Fruit fly (Drosophila melanogaster) whole organism, embryonic: ENCODE data around the gene UQCR-14.

ENCODE experiments used
- Adf1 ChIP-seq: fragments of 200-800 bp; sonication (Bioruptor generic); IDR thresholded peaks from 2 replicates; pipeline ENCODE4 v1.3.6; 2022; ENCODE audit warnings: missing biosample characterization, missing genetic modification characterization
- CG11398 ChIP-seq: fragments of 200-800 bp; sonication (Bioruptor generic); optimal IDR thresholded peaks from 2 replicates; lab custom pipeline; 2016; ENCODE audit warnings: missing biosample characterization, missing genetic modification characterization
- CG18764 ChIP-seq: fragments of 200-800 bp; sonication (Bioruptor generic); optimal IDR thresholded peaks from 3 replicates; lab custom pipeline; 2016; ENCODE audit warnings: missing biosample characterization, missing genetic modification characterization
- CG2678 ChIP-seq: fragments of 200-800 bp; sonication (Bioruptor generic); optimal IDR thresholded peaks from 3 replicates; lab custom pipeline; 2019; ENCODE audit warnings: missing biosample characterization, mild to moderate bottlenecking, missing genetic modification characterization, moderate library complexity
- CG2875 ChIP-seq: fragments of 200-800 bp; sonication (Bioruptor generic); optimal IDR thresholded peaks from 2 replicates; lab custom pipeline; 2017; ENCODE audit warnings: missing biosample characterization, mild to moderate bottlenecking, missing genetic modification characterization, missing genetic modification reagents
- CG30403 ChIP-seq: fragments of 200-800 bp; sonication (Bioruptor generic); optimal IDR thresholded peaks from 3 replicates; lab custom pipeline; 2016; ENCODE audit warnings: missing biosample characterization, missing genetic modification characterization
- CG32767 ChIP-seq: fragments of 200-800 bp; sonication (Bioruptor generic); IDR thresholded peaks from 2 replicates; pipeline ENCODE4 v1.3.6; 2022; ENCODE audit warnings: missing biosample characterization, missing genetic modification characterization
- CG3407 ChIP-seq: fragments of 200-800 bp; sonication (Bioruptor generic); optimal IDR thresholded peaks from 2 replicates; lab custom pipeline; 2018; ENCODE audit warnings: missing biosample characterization, mild to moderate bottlenecking, missing genetic modification characterization
- CG42726 ChIP-seq: fragments of 200-800 bp; sonication (Bioruptor generic); IDR thresholded peaks from 2 replicates; pipeline ENCODE4 v1.3.6; 2022; ENCODE audit warnings: missing biosample characterization, missing genetic modification characterization; ENCODE audit not compliant: partially characterized antibody
- CG4360 ChIP-seq: fragments of 200-800 bp; sonication (Bioruptor generic); IDR thresholded peaks from 2 replicates; pipeline ENCODE4 v1.3.6; 2022; ENCODE audit warnings: missing biosample characterization, missing genetic modification characterization
- CG5180 ChIP-seq: fragments of 200-800 bp; sonication (Bioruptor generic); optimal IDR thresholded peaks from 3 replicates; lab custom pipeline; 2017; ENCODE audit warnings: missing biosample characterization, missing genetic modification characterization, mild to moderate bottlenecking, moderate library complexity, missing genetic modification reagents
- CG6689 ChIP-seq: fragments of 200-800 bp; sonication (Bioruptor generic); IDR thresholded peaks from 2 replicates; pipeline ENCODE4 v1.3.6; 2022; ENCODE audit warnings: missing biosample characterization, missing genetic modification characterization
- CG7556 ChIP-seq: fragments of 200-800 bp; sonication (Bioruptor generic); optimal IDR thresholded peaks from 2 replicates; lab custom pipeline; 2017; ENCODE audit warnings: missing biosample characterization, mild to moderate bottlenecking, missing genetic modification characterization
- CG7928 ChIP-seq: fragments of 200-800 bp; sonication (Bioruptor generic); optimal IDR thresholded peaks from 2 replicates; lab custom pipeline; 2017; ENCODE audit warnings: missing biosample characterization, mild to moderate bottlenecking, missing genetic modification characterization
- CG8359 ChIP-seq: fragments of 200-800 bp; sonication (Bioruptor generic); optimal IDR thresholded peaks from 2 replicates; lab custom pipeline; 2017; ENCODE audit warnings: missing biosample characterization, mild to moderate bottlenecking, missing genetic modification characterization, borderline replicate concordance
- CG8765 ChIP-seq: fragments of 200-800 bp; sonication (Bioruptor generic); IDR thresholded peaks from 2 replicates; pipeline ENCODE4 v1.3.6; 2022; ENCODE audit warnings: missing biosample characterization, missing genetic modification characterization
- D ChIP-seq, 2 experiments: fragments of 200-800 bp in 1 of 2; fragments of >200 bp in 1 of 2; sonication (Bioruptor generic) in 1 of 2; optimal IDR thresholded peaks; 2 replicates in 1 of 2; 3 replicates in 1 of 2; lab custom pipeline; 2017; ENCODE audit warnings: mild to moderate bottlenecking in 1 of 2, missing biosample characterization in 1 of 2, missing genetic modification characterization in 1 of 2, missing genetic modification reagents in 1 of 2
- Dfd ChIP-seq, 2 experiments: fragments of >200 bp; optimal IDR thresholded peaks; 2 replicates each; lab custom pipeline; 2017; ENCODE audit warnings: missing biosample characterization in 2 of 2, missing genetic modification characterization in 2 of 2
- Dip3 ChIP-seq: fragments of 200-800 bp; sonication (Bioruptor generic); optimal IDR thresholded peaks from 3 replicates; lab custom pipeline; 2016; ENCODE audit warnings: missing biosample characterization, missing genetic modification characterization
- Dll ChIP-seq: fragments of 200-800 bp; sonication (Bioruptor generic); IDR thresholded peaks from 4 replicates; pipeline ENCODE4 v1.3.6; 2022; ENCODE audit warnings: missing biosample characterization, missing genetic modification characterization; ENCODE audit not compliant: partially characterized antibody
- Drgx ChIP-seq: fragments of 200-800 bp; sonication (Bioruptor generic); IDR thresholded peaks from 2 replicates; pipeline ENCODE4 v1.3.6; 2022; ENCODE audit warnings: missing biosample characterization, missing genetic modification characterization
- Fer2 ChIP-seq: fragments of 200-800 bp; sonication (Bioruptor generic); optimal IDR thresholded peaks from 2 replicates; lab custom pipeline; 2018; ENCODE audit warnings: missing biosample characterization, mild to moderate bottlenecking, missing genetic modification characterization, moderate library complexity
- Hsf ChIP-seq: fragments of 200-800 bp; sonication (Bioruptor generic); optimal IDR thresholded peaks from 3 replicates; lab custom pipeline; 2016; ENCODE audit warnings: missing biosample characterization, missing genetic modification characterization
- Lim3 ChIP-seq: fragments of 200-800 bp; sonication (Bioruptor generic); IDR thresholded peaks from 2 replicates; pipeline ENCODE4 v1.3.6; 2022; ENCODE audit warnings: missing biosample characterization, missing genetic modification characterization
- Mrtf ChIP-seq: fragments of 200-800 bp; sonication (Bioruptor generic); IDR thresholded peaks from 3 replicates; pipeline ENCODE4 v1.3.6; 2022; ENCODE audit warnings: missing biosample characterization, missing genetic modification characterization
- Myb ChIP-seq: fragments of 200-800 bp; sonication (Bioruptor generic); optimal IDR thresholded peaks from 2 replicates; lab custom pipeline; 2016; ENCODE audit warnings: missing biosample characterization, missing genetic modification characterization
- NFAT ChIP-seq: fragments of 200-800 bp; sonication (Bioruptor generic); IDR thresholded peaks from 2 replicates; pipeline ENCODE4 v1.3.6; 2022; ENCODE audit warnings: missing biosample characterization, missing genetic modification characterization
- Opbp ChIP-seq: fragments of 200-800 bp; sonication (Bioruptor generic); IDR thresholded peaks from 3 replicates; pipeline ENCODE4 v1.3.6; 2022; ENCODE audit warnings: missing biosample characterization, missing genetic modification characterization; ENCODE audit not compliant: partially characterized antibody
- Rfx ChIP-seq: fragments of 200-800 bp; sonication (Bioruptor generic); IDR thresholded peaks from 2 replicates; pipeline ENCODE4 v1.3.6; 2022; ENCODE audit warnings: missing biosample characterization, missing genetic modification characterization
- Vsx1 ChIP-seq: fragments of 200-800 bp; sonication (Bioruptor generic); optimal IDR thresholded peaks from 2 replicates; lab custom pipeline; 2017; ENCODE audit warnings: missing biosample characterization, mild to moderate bottlenecking, missing genetic modification characterization, missing genetic modification reagents
- bbx ChIP-seq: fragments of 200-800 bp; sonication (Bioruptor generic); IDR thresholded peaks from 2 replicates; pipeline ENCODE4 v1.3.6; 2022; ENCODE audit warnings: missing biosample characterization, missing genetic modification characterization; ENCODE audit not compliant: partially characterized antibody
- bcd ChIP-seq: fragments of 200-800 bp; sonication (Bioruptor generic); optimal IDR thresholded peaks from 2 replicates; lab custom pipeline; 2017; ENCODE audit warnings: missing biosample characterization, mild to moderate bottlenecking, missing genetic modification characterization
- br ChIP-seq: fragments of >200 bp; optimal IDR thresholded peaks from 2 replicates; lab custom pipeline; 2017
- btn ChIP-seq: fragments of 200-800 bp; sonication (Bioruptor generic); optimal IDR thresholded peaks from 2 replicates; lab custom pipeline; 2016; ENCODE audit warnings: missing biosample characterization, missing genetic modification characterization
- crp ChIP-seq, 2 experiments: fragments of 200-800 bp; sonication (Bioruptor generic); optimal IDR thresholded peaks; 2 replicates in 1 of 2; 3 replicates in 1 of 2; lab custom pipeline; 2017; ENCODE audit warnings: missing biosample characterization in 2 of 2, missing genetic modification characterization in 2 of 2, mild to moderate bottlenecking in 1 of 2, moderate library complexity in 1 of 2
- gt ChIP-seq: fragments of 200-800 bp; sonication (Bioruptor generic); IDR thresholded peaks from 2 replicates; pipeline ENCODE4 v1.3.6; 2022; ENCODE audit warnings: missing biosample characterization, missing genetic modification characterization
- ham ChIP-seq: fragments of 200-800 bp; sonication (Bioruptor generic); IDR thresholded peaks from 2 replicates; pipeline ENCODE4 v1.3.6; 2022; ENCODE audit warnings: missing biosample characterization, missing genetic modification characterization
- kay ChIP-seq: fragments of 200-800 bp; sonication (Bioruptor generic); optimal IDR thresholded peaks from 2 replicates; lab custom pipeline; 2016; ENCODE audit warnings: missing biosample characterization, missing genetic modification characterization
- kni ChIP-seq: fragments of 200-800 bp; sonication (Bioruptor generic); optimal IDR thresholded peaks from 3 replicates; lab custom pipeline; 2017; ENCODE audit warnings: mild to moderate bottlenecking, missing biosample characterization, missing genetic modification reagents, missing genetic modification characterization
- peb ChIP-seq: fragments of 200-800 bp; sonication (Bioruptor generic); IDR thresholded peaks from 2 replicates; pipeline ENCODE4 v1.3.6; 2022; ENCODE audit warnings: missing biosample characterization, missing genetic modification characterization
- row ChIP-seq: fragments of 200-800 bp; sonication (Bioruptor generic); IDR thresholded peaks from 3 replicates; pipeline ENCODE4 v1.3.6; 2022; ENCODE audit warnings: missing biosample characterization, missing genetic modification characterization
- so ChIP-seq: fragments of 200-800 bp; sonication (Bioruptor generic); IDR thresholded peaks from 3 replicates; pipeline ENCODE4 v1.3.6; 2022; ENCODE audit warnings: missing biosample characterization, missing genetic modification characterization
- tgo ChIP-seq: fragments of 200-800 bp; sonication (Bioruptor generic); IDR thresholded peaks from 3 replicates; pipeline ENCODE4 v1.3.6; 2022; ENCODE audit warnings: missing biosample characterization, missing genetic modification characterization
- tll ChIP-seq, 2 experiments: fragments of 200-800 bp in 1 of 2; fragments of >200 bp in 1 of 2; sonication (Bioruptor generic) in 1 of 2; optimal IDR thresholded peaks; 2 replicates each; lab custom pipeline; 2017 to 2019; ENCODE audit warnings: missing biosample characterization in 2 of 2, missing genetic modification characterization in 2 of 2, mild to moderate bottlenecking in 1 of 2, moderate library complexity in 1 of 2
- trem ChIP-seq: fragments of 200-800 bp; optimal IDR thresholded peaks from 3 replicates; lab custom pipeline; 2019; ENCODE audit warnings: missing biosample characterization, mild to moderate bottlenecking, missing genetic modification characterization, moderate library complexity
- tup ChIP-seq: fragments of 200-800 bp; sonication (Bioruptor generic); optimal IDR thresholded peaks from 2 replicates; lab custom pipeline; 2016; ENCODE audit warnings: missing biosample characterization, mild to moderate bottlenecking, missing genetic modification characterization, moderate library complexity
- unc-4 ChIP-seq: fragments of 200-800 bp; sonication (Bioruptor generic); IDR thresholded peaks from 2 replicates; pipeline ENCODE4 v1.3.6; 2022; ENCODE audit warnings: missing biosample characterization, missing genetic modification characterization; ENCODE audit not compliant: partially characterized antibody
- wor ChIP-seq: fragments of 200-800 bp; sonication (Bioruptor generic); IDR thresholded peaks from 2 replicates; pipeline ENCODE4 v1.3.6; 2022; ENCODE audit warnings: missing biosample characterization, missing genetic modification characterization
- z ChIP-seq: fragments of 200-800 bp; sonication (Bioruptor generic); IDR thresholded peaks from 3 replicates; pipeline ENCODE4 v1.3.6; 2022; ENCODE audit warnings: missing biosample characterization, missing genetic modification characterization
- zen ChIP-seq: fragments of 200-800 bp; sonication (Bioruptor generic); optimal IDR thresholded peaks from 3 replicates; lab custom pipeline; 2018; ENCODE audit warnings: missing biosample characterization, mild to moderate bottlenecking, missing genetic modification characterization, moderate library complexity

UQCR-14 gene

dm6 chrX:16263415-16263814 is 22.7 kb upstream of the UQCR-14 start (continued):
- TF ChIP-seq CG2678 (tag; lab: Kevin White, UChicago) = peak; percentile 86
- 0 out of 3 replicates have a peak, but pooled peaks have one; percentile 32 for TF ChIP-seq z (GFP tag; lab: Robert Waterston, UW)
- no peak for TF ChIP-seq D (optimal IDR thresholded peaks at IDR 0.05; lab: Kevin White, UChicago)
- peak; percentile 73 for TF ChIP-seq D (GFP tag; optimal IDR thresholded peaks at IDR 0.05; lab: Kevin White, UChicago)
- TF ChIP-seq Adf1 (GFP tag; lab: Robert Waterston, UW) = peak; percentile 24; the same call in 1 of the 2 replicates
- peak; percentile 56; the same call in 1 of the 2 replicates for TF ChIP-seq peb (GFP tag; lab: Robert Waterston, UW)
- TF ChIP-seq Rfx (GFP tag; lab: Robert Waterston, UW) = peak; percentile 77
- TF ChIP-seq kay = peak; percentile 50
- TF ChIP-seq gt (GFP tag; lab: Robert Waterston, UW) = no peak
- peak; percentile 28 for TF ChIP-seq Dip3 (GFP tag; lab: Kevin White, UChicago)
- no peak for TF ChIP-seq CG7928 (GFP tag; lab: Kevin White, UChicago)
- peak; percentile 57 for TF ChIP-seq Drgx (GFP tag; lab: Robert Waterston, UW)
- TF ChIP-seq NFAT (GFP tag; lab: Robert Waterston, UW) = peak; percentile 41
- TF ChIP-seq Opbp = no peak
- TF ChIP-seq unc-4 (GFP tag; lab: Robert Waterston, UW) = no peak
- TF ChIP-seq CG4360 (GFP tag; lab: Robert Waterston, UW) = peak; percentile 59
- TF ChIP-seq Myb (GFP tag; lab: Kevin White, UChicago) = no peak
- TF ChIP-seq tgo = peak; percentile 74
- TF ChIP-seq Hsf = peak; percentile 74
- TF ChIP-seq CG32767 (GFP tag; lab: Robert Waterston, UW) = peak; percentile 67; the same call in 1 of the 2 replicates
- TF ChIP-seq CG2875 (GFP tag; lab: Kevin White, UChicago) = peak; percentile 49
- TF ChIP-seq btn (GFP tag; lab: Kevin White, UChicago) = peak; percentile 28
- peak; percentile 69 for TF ChIP-seq trem (tag; lab: Kevin White, UChicago)
- TF ChIP-seq CG8765 (GFP tag; lab: Robert Waterston, UW) = peak; percentile 76
- no peak for TF ChIP-seq Dfd (GFP tag; optimal IDR thresholded peaks at IDR 0.05; lab: Kevin White, UChicago)
- peak; percentile 81 for TF ChIP-seq zen (tag; lab: Kevin White, UChicago)
- TF ChIP-seq bbx (GFP tag; lab: Robert Waterston, UW) = no peak
- TF ChIP-seq CG3407 = peak; percentile 42
- TF ChIP-seq br (lab: Kevin White, UChicago) = no peak
- TF ChIP-seq wor (GFP tag; lab: Robert Waterston, UW) = peak; percentile 70
- peak; percentile 61 for TF ChIP-seq CG8359 (GFP tag; lab: Kevin White, UChicago)
- peak; percentile 70; the same call in 1 of the 3 replicates for TF ChIP-seq so (GFP tag; lab: Robert Waterston, UW)
- TF ChIP-seq bcd (GFP tag; lab: Kevin White, UChicago) = peak; percentile 68
- TF ChIP-seq CG30403 (GFP tag; lab: Kevin White, UChicago) = peak; percentile 68
- TF ChIP-seq CG11398 (GFP tag; lab: Kevin White, UChicago) = no peak
- no peak for TF ChIP-seq ham
- TF ChIP-seq CG42726 = no peak
- no peak for TF ChIP-seq tll (GFP tag; optimal IDR thresholded peaks at IDR 0.05; lab: Kevin White, UChicago)
- TF ChIP-seq Fer2 (tag; lab: Kevin White, UChicago) = peak; percentile 48
- TF ChIP-seq Dll (GFP tag; lab: Robert Waterston, UW) = no peak
- peak; percentile 63; the same call in 1 of the 3 replicates for TF ChIP-seq Mrtf
- peak; percentile 89 for TF ChIP-seq row (GFP tag; lab: Robert Waterston, UW)
- TF ChIP-seq crp (GFP tag; optimal IDR thresholded peaks at IDR 0.05; lab: Kevin White, UChicago) = no peak
- TF ChIP-seq kni (GFP tag; lab: Kevin White, UChicago) = no peak
- peak; percentile 46 for TF ChIP-seq Vsx1 (GFP tag; lab: Kevin White, UChicago)
- peak; percentile 33 for TF ChIP-seq tup
- TF ChIP-seq CG7556 = peak; percentile 81
- peak; percentile 67 for TF ChIP-seq CG18764 (GFP tag; lab: Kevin White, UChicago)
- peak; percentile 81 for TF ChIP-seq CG6689
- TF ChIP-seq Lim3 (GFP tag; lab: Robert Waterston, UW) = peak; percentile 45; the same call in 1 of the 2 replicates
- peak; percentile 52 for TF ChIP-seq CG5180 (GFP tag; lab: Kevin White, UChicago)
